Fruit fly (Drosophila melanogaster) whole organism, embryonic: ENCODE measurements around the gene CG31999.
A peak's percentile ranks its signal among the peaks of the same experiment; 100 is the strongest.

Experiments
- Antp ChIP-seq: fragments of 200-800 bp; sonication (Bioruptor generic); optimal IDR thresholded peaks from 3 replicates; lab custom pipeline; 2016; ENCODE audit warnings: missing biosample characterization, missing genetic modification characterization
- BtbVII ChIP-seq: fragments of 200-800 bp; sonication (Bioruptor generic); optimal IDR thresholded peaks from 3 replicates; lab custom pipeline; 2017; ENCODE audit warnings: missing biosample characterization, mild to moderate bottlenecking, missing genetic modification characterization
- CG10147 ChIP-seq: fragments of 200-800 bp; sonication (Bioruptor generic); optimal IDR thresholded peaks from 2 replicates; lab custom pipeline; 2019; ENCODE audit warnings: missing biosample characterization, mild to moderate bottlenecking, missing genetic modification characterization, moderate library complexity
- CG10209 ChIP-seq: fragments of 200-800 bp; sonication (Bioruptor generic); optimal IDR thresholded peaks from 3 replicates; lab custom pipeline; 2017; ENCODE audit warnings: missing biosample characterization, mild to moderate bottlenecking, missing genetic modification characterization, missing genetic modification reagents
- CG1024 ChIP-seq: fragments of 200-800 bp; sonication (Bioruptor generic); IDR thresholded peaks from 2 replicates; pipeline ENCODE4 v1.3.6; 2022; ENCODE audit warnings: missing biosample characterization, missing genetic modification characterization
- CG10267 ChIP-seq: fragments of 200-800 bp; sonication (Bioruptor generic); optimal IDR thresholded peaks from 2 replicates; lab custom pipeline; 2018; ENCODE audit warnings: missing biosample characterization, mild to moderate bottlenecking, missing genetic modification characterization, moderate library complexity
- CG10366 ChIP-seq: fragments of 200-800 bp; sonication (Bioruptor generic); IDR thresholded peaks from 2 replicates; pipeline ENCODE4 v1.3.6; 2022; ENCODE audit warnings: missing biosample characterization, missing genetic modification characterization
- CG11723 ChIP-seq: fragments of 200-800 bp; sonication (Bioruptor generic); optimal IDR thresholded peaks from 2 replicates; lab custom pipeline; 2017; ENCODE audit warnings: missing biosample characterization, mild to moderate bottlenecking, missing genetic modification characterization
- CG12104 ChIP-seq: fragments of 200-800 bp; sonication (Bioruptor generic); optimal IDR thresholded peaks from 3 replicates; lab custom pipeline; 2016; ENCODE audit warnings: missing biosample characterization, missing genetic modification characterization
- CG1603 ChIP-seq: fragments of 200-800 bp; sonication (Bioruptor generic); optimal IDR thresholded peaks from 2 replicates; lab custom pipeline; 2019; ENCODE audit warnings: missing biosample characterization, mild to moderate bottlenecking, missing genetic modification characterization, moderate library complexity
- CG17829 ChIP-seq: fragments of 200-800 bp; optimal IDR thresholded peaks from 2 replicates; lab custom pipeline; 2019; ENCODE audit warnings: missing biosample characterization, mild to moderate bottlenecking, missing genetic modification characterization, moderate library complexity
- CG2129 ChIP-seq: fragments of 200-800 bp; sonication (Bioruptor generic); IDR thresholded peaks from 2 replicates; pipeline ENCODE4 v1.3.6; 2022; ENCODE audit warnings: missing biosample characterization, missing genetic modification characterization; ENCODE audit not compliant: partially characterized antibody
- CG2712 ChIP-seq: fragments of 200-800 bp; optimal IDR thresholded peaks from 3 replicates; lab custom pipeline; 2019; ENCODE audit warnings: missing biosample characterization, mild to moderate bottlenecking, missing genetic modification characterization, moderate library complexity
- CG34376 ChIP-seq: fragments of 200-800 bp; sonication (Bioruptor generic); optimal IDR thresholded peaks from 2 replicates; lab custom pipeline; 2018; ENCODE audit warnings: missing biosample characterization, mild to moderate bottlenecking, missing genetic modification characterization
- CG4820 ChIP-seq: fragments of 200-800 bp; sonication (Bioruptor generic); optimal IDR thresholded peaks from 3 replicates; lab custom pipeline; 2016; ENCODE audit warnings: missing biosample characterization, missing genetic modification characterization
- CG6689 ChIP-seq: fragments of 200-800 bp; sonication (Bioruptor generic); IDR thresholded peaks from 2 replicates; pipeline ENCODE4 v1.3.6; 2022; ENCODE audit warnings: missing biosample characterization, missing genetic modification characterization
- CG6765 ChIP-seq: fragments of 200-800 bp; sonication (Bioruptor generic); optimal IDR thresholded peaks from 3 replicates; lab custom pipeline; 2017; ENCODE audit warnings: missing biosample characterization, mild to moderate bottlenecking, missing genetic modification characterization
- CG7839 ChIP-seq: fragments of 200-800 bp; sonication (Bioruptor generic); optimal IDR thresholded peaks from 3 replicates; lab custom pipeline; 2018; ENCODE audit warnings: missing biosample characterization, mild to moderate bottlenecking, missing genetic modification characterization, moderate library complexity
- CG8924 ChIP-seq: fragments of 200-800 bp; optimal IDR thresholded peaks from 3 replicates; lab custom pipeline; 2019; ENCODE audit warnings: missing biosample characterization, mild to moderate bottlenecking, missing genetic modification characterization, moderate library complexity
- CG9437 ChIP-seq: fragments of 200-800 bp; sonication (Bioruptor generic); optimal IDR thresholded peaks from 2 replicates; lab custom pipeline; 2018; ENCODE audit warnings: missing biosample characterization, mild to moderate bottlenecking, missing genetic modification characterization
- CHES-1-like ChIP-seq: fragments of 200-800 bp; sonication (Bioruptor generic); optimal IDR thresholded peaks from 2 replicates; lab custom pipeline; 2016; ENCODE audit warnings: missing biosample characterization, missing genetic modification characterization
- Camta ChIP-seq: fragments of 200-800 bp; sonication (Bioruptor generic); optimal IDR thresholded peaks from 2 replicates; lab custom pipeline; 2016; ENCODE audit warnings: missing biosample characterization, missing genetic modification characterization
- Chrac-16 ChIP-seq: fragments of 200-800 bp; sonication (Bioruptor generic); optimal IDR thresholded peaks from 3 replicates; lab custom pipeline; 2016; ENCODE audit warnings: missing biosample characterization, missing genetic modification characterization
- ERR ChIP-seq: fragments of 200-800 bp; sonication (Bioruptor generic); optimal IDR thresholded peaks from 2 replicates; lab custom pipeline; 2016; ENCODE audit warnings: missing biosample characterization, missing genetic modification characterization
- GATAe ChIP-seq: fragments of 200-800 bp; sonication (Bioruptor generic); conservative IDR thresholded peaks from 2 replicates; pipeline ENCODE4 v1.3.6; 2022; ENCODE audit warnings: missing biosample characterization, missing genetic modification characterization
- Hr78 ChIP-seq, 2 experiments: fragments of 200-800 bp in 1 of 2; fragments of >200 bp in 1 of 2; sonication (Bioruptor generic) in 1 of 2; optimal IDR thresholded peaks; 2 replicates each; lab custom pipeline; 2017 to 2019; ENCODE audit warnings: missing biosample characterization in 2 of 2, missing genetic modification characterization in 2 of 2, mild to moderate bottlenecking in 1 of 2, moderate library complexity in 1 of 2
- PHDP ChIP-seq: fragments of 200-800 bp; sonication (Bioruptor generic); optimal IDR thresholded peaks from 3 replicates; lab custom pipeline; 2018; ENCODE audit warnings: missing biosample characterization, mild to moderate bottlenecking, missing genetic modification characterization, moderate library complexity
- Ptx1 ChIP-seq: fragments of 200-800 bp; sonication (Bioruptor generic); IDR thresholded peaks from 2 replicates; pipeline ENCODE4 v1.3.6; 2022; ENCODE audit warnings: missing biosample characterization, missing genetic modification characterization
- Rfx ChIP-seq: fragments of 200-800 bp; sonication (Bioruptor generic); IDR thresholded peaks from 2 replicates; pipeline ENCODE4 v1.3.6; 2022; ENCODE audit warnings: missing biosample characterization, missing genetic modification characterization
- Rx ChIP-seq: fragments of 200-800 bp; sonication (Bioruptor generic); IDR thresholded peaks from 2 replicates; pipeline ENCODE4 v1.3.6; 2022; ENCODE audit warnings: missing biosample characterization, missing genetic modification characterization
- Scr ChIP-seq: fragments of 200-800 bp; sonication (Bioruptor generic); IDR thresholded peaks from 2 replicates; pipeline ENCODE4 v1.3.6; 2022; ENCODE audit warnings: missing biosample characterization, missing genetic modification characterization; ENCODE audit not compliant: partially characterized antibody
- Sry-β ChIP-seq: fragments of 200-800 bp; sonication (Bioruptor generic); optimal IDR thresholded peaks from 2 replicates; lab custom pipeline; 2018; ENCODE audit warnings: missing biosample characterization, mild to moderate bottlenecking, missing genetic modification characterization, moderate library complexity
- Taf1 ChIP-seq: fragments of 200-800 bp; sonication (Bioruptor generic); IDR thresholded peaks from 2 replicates; pipeline ENCODE4 v1.3.6; 2022; ENCODE audit warnings: missing biosample characterization, missing genetic modification characterization
- caup ChIP-seq: fragments of 200-800 bp; sonication (Bioruptor generic); optimal IDR thresholded peaks from 3 replicates; lab custom pipeline; 2017; ENCODE audit warnings: missing biosample characterization, mild to moderate bottlenecking, missing genetic modification characterization, moderate library complexity; ENCODE audit not compliant: severe bottlenecking
- corto ChIP-seq: fragments of 200-800 bp; sonication (Bioruptor generic); optimal IDR thresholded peaks from 2 replicates; lab custom pipeline; 2016; ENCODE audit warnings: missing biosample characterization, mild to moderate bottlenecking, missing genetic modification characterization, moderate library complexity
- crol ChIP-seq: fragments of 200-800 bp; sonication (Bioruptor generic); IDR thresholded peaks from 2 replicates; pipeline ENCODE4 v1.3.6; 2022; ENCODE audit warnings: missing biosample characterization, missing genetic modification characterization
- cwo ChIP-seq: fragments of 200-800 bp; sonication (Bioruptor generic); optimal IDR thresholded peaks from 3 replicates; lab custom pipeline; 2017; ENCODE audit warnings: missing biosample characterization, missing genetic modification characterization, mild to moderate bottlenecking, moderate library complexity, missing genetic modification reagents
- dysf ChIP-seq: fragments of 200-800 bp; sonication (Bioruptor generic); IDR thresholded peaks from 3 replicates; pipeline ENCODE4 v1.3.6; 2022; ENCODE audit warnings: missing biosample characterization, missing genetic modification characterization
- fru ChIP-seq: fragments of >200 bp; optimal IDR thresholded peaks from 2 replicates; lab custom pipeline; 2017
- ftz-f1 ChIP-seq: fragments of 200-800 bp; sonication (Bioruptor generic); optimal IDR thresholded peaks from 2 replicates; lab custom pipeline; 2016; ENCODE audit warnings: missing biosample characterization, missing genetic modification characterization
- her ChIP-seq: fragments of 200-800 bp; sonication (Bioruptor generic); optimal IDR thresholded peaks from 2 replicates; lab custom pipeline; 2016; ENCODE audit warnings: missing biosample characterization, missing genetic modification characterization
- kay ChIP-seq: fragments of 200-800 bp; sonication (Bioruptor generic); optimal IDR thresholded peaks from 2 replicates; lab custom pipeline; 2016; ENCODE audit warnings: missing biosample characterization, missing genetic modification characterization
- otp ChIP-seq: fragments of 200-800 bp; sonication (Bioruptor generic); IDR thresholded peaks from 3 replicates; pipeline ENCODE4, ENCODE4 v1.3.6; 2022; ENCODE audit warnings: missing biosample characterization, missing genetic modification characterization
- pfk ChIP-seq: fragments of 200-800 bp; sonication (Bioruptor generic); optimal IDR thresholded peaks from 2 replicates; lab custom pipeline; 2018; ENCODE audit warnings: missing biosample characterization, mild to moderate bottlenecking, missing genetic modification characterization, moderate library complexity
- pho ChIP-seq: fragments of 200-800 bp; sonication (Bioruptor generic); optimal IDR thresholded peaks from 2 replicates; lab custom pipeline; 2016; ENCODE audit warnings: missing biosample characterization, missing genetic modification characterization
- pita ChIP-seq: fragments of 200-800 bp; sonication (Bioruptor generic); optimal IDR thresholded peaks from 2 replicates; lab custom pipeline; 2017; ENCODE audit warnings: missing biosample characterization, mild to moderate bottlenecking, missing genetic modification characterization
- run ChIP-seq: fragments of 200-800 bp; sonication (Bioruptor generic); optimal IDR thresholded peaks from 3 replicates; lab custom pipeline; 2018; ENCODE audit warnings: missing biosample characterization, mild to moderate bottlenecking, missing genetic modification characterization
- scrt ChIP-seq: fragments of 200-800 bp; sonication (Bioruptor generic); optimal IDR thresholded peaks from 2 replicates; lab custom pipeline; 2018; ENCODE audit warnings: missing biosample characterization, mild to moderate bottlenecking, missing genetic modification characterization, moderate library complexity
- slou ChIP-seq: fragments of 200-800 bp; sonication (Bioruptor generic); optimal IDR thresholded peaks from 3 replicates; lab custom pipeline; 2016; ENCODE audit warnings: missing biosample characterization, missing genetic modification characterization
- sna ChIP-seq: fragments of 200-800 bp; sonication (Bioruptor generic); IDR thresholded peaks from 2 replicates; pipeline ENCODE4 v1.3.6; 2022; ENCODE audit warnings: missing biosample characterization, missing genetic modification characterization; ENCODE audit not compliant: partially characterized antibody
- stwl ChIP-seq: fragments of 200-800 bp; sonication (Bioruptor generic); optimal IDR thresholded peaks from 3 replicates; lab custom pipeline; 2018; ENCODE audit warnings: missing biosample characterization, mild to moderate bottlenecking, missing genetic modification characterization, moderate library complexity
- unpg ChIP-seq: fragments of 200-800 bp; sonication (Bioruptor generic); optimal IDR thresholded peaks from 3 replicates; lab custom pipeline; 2018; ENCODE audit warnings: missing biosample characterization, mild to moderate bottlenecking, missing genetic modification characterization, moderate library complexity

The CG31999 gene

DNA sequence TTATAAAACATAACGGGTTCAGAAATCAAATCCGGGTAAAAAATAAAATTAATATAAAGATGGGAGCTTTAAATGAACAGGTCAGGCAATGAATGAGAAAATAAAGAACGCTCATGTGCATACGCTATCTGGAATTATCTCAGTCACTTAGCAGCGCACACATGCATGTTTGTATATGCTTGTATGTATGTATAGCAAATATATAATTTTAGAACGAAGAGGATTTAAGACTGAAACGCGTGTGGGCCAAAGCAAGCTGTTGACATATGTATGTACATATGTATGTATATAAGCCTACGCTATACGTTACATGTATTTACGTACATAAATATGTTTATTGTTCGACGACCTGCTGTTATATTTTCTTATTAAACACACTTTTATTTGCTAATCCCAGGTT lies 1.7 kb downstream of the CG31999 start (continued):
- TF ChIP-seq CG10147 (GFP tag; lab: Kevin White, UChicago) (no peak), CG34376 (GFP tag; lab: Kevin White, UChicago) (peak; percentile 5), CG2129 (GFP tag; lab: Robert Waterston, UW) (no peak), pfk (GFP tag; lab: Kevin White, UChicago) (peak; percentile 49), CG2712 (no peak), sna (GFP tag; lab: Robert Waterston, UW) (no peak), CG12104 (GFP tag; lab: Kevin White, UChicago) (no peak), CG10366 (GFP tag; lab: Robert Waterston, UW) (no peak), GATAe (GFP tag; lab: Robert Waterston, UW) (no peak), Scr (no peak), pho (GFP tag; lab: Kevin White, UChicago) (peak; percentile 10), run (tag; lab: Kevin White, UChicago) (no peak), Sry-β (peak; percentile 3), CHES-1-like (GFP tag; lab: Kevin White, UChicago) (peak; percentile 5), CG17829 (tag; lab: Kevin White, UChicago) (no peak), PHDP (peak; percentile 34), slou (GFP tag; lab: Kevin White, UChicago) (no peak), CG9437 (GFP tag; lab: Kevin White, UChicago) (no peak), BtbVII (GFP tag; lab: Kevin White, UChicago) (peak; percentile 23), CG1603 (tag; lab: Kevin White, UChicago) (peak; percentile 43), cwo (GFP tag; lab: Kevin White, UChicago) (no peak), stwl (tag; lab: Kevin White, UChicago) (peak; percentile 29), CG10209 (GFP tag; lab: Kevin White, UChicago) (peak; percentile 55), Rx (no peak), ftz-f1 (GFP tag; lab: Kevin White, UChicago) (no peak), ERR (GFP tag; lab: Kevin White, UChicago) (no peak), pita (GFP tag; lab: Kevin White, UChicago) (no peak), her (GFP tag; lab: Kevin White, UChicago) (no peak), Ptx1 (GFP tag; lab: Robert Waterston, UW) (no peak), Antp (GFP tag; lab: Kevin White, UChicago) (no peak), Taf1 (GFP tag; lab: Robert Waterston, UW) (no peak), corto (no peak), otp (GFP tag; lab: Robert Waterston, UW) (no peak), scrt (no peak), Rfx (GFP tag; lab: Robert Waterston, UW) (no peak), CG10267 (tag; lab: Kevin White, UChicago) (no peak), unpg (GFP tag; lab: Kevin White, UChicago) (no peak), caup (GFP tag; lab: Kevin White, UChicago) (no peak), crol (GFP tag; lab: Robert Waterston, UW) (no peak), CG1024 (no peak), CG4820 (GFP tag; lab: Kevin White, UChicago) (no peak), CG6765 (GFP tag; lab: Kevin White, UChicago) (no peak), CG6689 (no peak), dysf (no peak), Chrac-16 (no peak), Hr78 (GFP tag; optimal IDR thresholded peaks at IDR 0.05; lab: Kevin White, UChicago) (no peak), CG11723 (peak; percentile 24), CG8924 (no peak), kay (GFP tag; lab: Kevin White, UChicago) (no peak), fru (lab: Kevin White, UChicago) (no peak), Camta (GFP tag; lab: Kevin White, UChicago) (no peak), CG7839 (tag; lab: Kevin White, UChicago) (no peak)
